Worm (Caenorhabditis elegans) whole organism, L1 larva: Measurements from ENCODE around the gene fbxb-91.

Experiments used
- C16A3.4 ChIP-seq: fragments of 150-350 bp; optimal IDR thresholded peaks from 2 replicates; lab custom pipeline; 2014; ENCODE audit warnings: missing biosample characterization, missing genetic modification characterization
- Y116A8C.19 ChIP-seq: sonication (generic microtip); optimal IDR thresholded peaks from 2 replicates; lab custom pipeline; 2016; ENCODE audit warnings: missing compliant biosample characterization, missing genetic modification characterization, borderline replicate concordance
- ceh-90 ChIP-seq: sonication (generic microtip); optimal IDR thresholded peaks from 2 replicates; lab custom pipeline; 2016; ENCODE audit warnings: missing genetic modification characterization, missing compliant biosample characterization
- dsc-1 ChIP-seq: sonication (generic microtip); optimal IDR thresholded peaks from 2 replicates; lab custom pipeline; 2016; ENCODE audit warnings: mild to moderate bottlenecking, missing genetic modification characterization, missing compliant biosample characterization
- efl-1 ChIP-seq, 4 experiments: fragments of 150-350 bp; optimal IDR thresholded peaks in 3 of 4; peaks in 1 of 4; 1 replicate in 1 of 4; 2 replicates in 3 of 4; lab custom pipeline; 2014; ENCODE audit warnings: missing biosample characterization in 2 of 4, missing genetic modification characterization in 2 of 4, missing genetic modification reagents in 2 of 4
- efl-3 ChIP-seq: fragments of 200-800 bp; sonication (Bioruptor generic); optimal IDR thresholded peaks from 2 replicates; lab custom pipeline; 2018; ENCODE audit warnings: mild to moderate bottlenecking, missing genetic modification characterization, missing compliant biosample characterization
- egl-27 ChIP-seq, 2 experiments: fragments of 150-350 bp in 1 of 2; sonication (generic microtip); optimal IDR thresholded peaks; 3 replicates each; lab custom pipeline; 2017 to 2018; ENCODE audit warnings: missing biosample characterization in 2 of 2, missing genetic modification characterization in 2 of 2, missing genetic modification reagents in 2 of 2
- fkh-8 ChIP-seq: sonication (generic microtip); optimal IDR thresholded peaks from 2 replicates; lab custom pipeline; 2016; ENCODE audit warnings: mild to moderate bottlenecking, missing genetic modification characterization, missing compliant biosample characterization
- grh-1 ChIP-seq: fragments of 200-800 bp; sonication (Bioruptor generic); IDR thresholded peaks from 2 replicates; pipeline ENCODE4 v1.3.6; 2022; ENCODE audit warnings: missing genetic modification reagents, missing genetic modification characterization, missing compliant biosample characterization
- hlh-17 ChIP-seq: fragments of 200-800 bp; sonication (Bioruptor generic); optimal IDR thresholded peaks from 2 replicates; lab custom pipeline; 2018; ENCODE audit warnings: missing genetic modification characterization, mild to moderate bottlenecking, missing compliant biosample characterization, moderate library complexity, borderline replicate concordance
- isw-1 ChIP-seq: fragments of 200-800 bp; sonication (Bioruptor generic); IDR thresholded peaks from 2 replicates; pipeline ENCODE4 v1.3.6; 2022; ENCODE audit warnings: missing genetic modification characterization, missing compliant biosample characterization
- lin-13 ChIP-seq: fragments of 150-350 bp; optimal IDR thresholded peaks from 2 replicates; lab custom pipeline; 2014; ENCODE audit warnings: missing biosample characterization, missing genetic modification reagents, missing genetic modification characterization
- lin-15B ChIP-seq: fragments of 150-350 bp; sonication (generic microtip); optimal IDR thresholded peaks from 3 replicates; lab custom pipeline; 2014; ENCODE audit warnings: missing biosample characterization, missing genetic modification characterization
- lin-35 ChIP-seq, 2 experiments: fragments of 150-350 bp; optimal IDR thresholded peaks; 2 replicates each; lab custom pipeline; 2014; ENCODE audit warnings: missing biosample characterization in 2 of 2, missing genetic modification characterization in 2 of 2, missing genetic modification reagents in 2 of 2
- mab-9 ChIP-seq: fragments of 200-800 bp; sonication (Bioruptor generic); IDR thresholded peaks from 2 replicates; pipeline ENCODE4 v1.3.6; 2022; ENCODE audit warnings: missing genetic modification reagents, missing genetic modification characterization, missing compliant biosample characterization
- mdl-1 ChIP-seq, 2 experiments: fragments of 150-350 bp; optimal IDR thresholded peaks; 2 replicates each; lab custom pipeline; 2014 to 2017; ENCODE audit warnings: missing biosample characterization in 2 of 2, missing genetic modification characterization in 2 of 2, inconsistent platforms in 1 of 2
- nhr-19 ChIP-seq: fragments of 200-800 bp; sonication (Bioruptor generic); conservative IDR thresholded peaks from 2 replicates; pipeline ENCODE4 v1.3.6; 2022; ENCODE audit warnings: missing genetic modification characterization, missing compliant biosample characterization
- nhr-47 ChIP-seq: sonication (generic microtip); optimal IDR thresholded peaks from 2 replicates; lab custom pipeline; 2016; ENCODE audit warnings: mild to moderate bottlenecking, missing genetic modification characterization, moderate library complexity, missing compliant biosample characterization
- nhr-77 ChIP-seq: fragments of 150-350 bp; optimal IDR thresholded peaks from 2 replicates; lab custom pipeline; 2014; ENCODE audit warnings: missing biosample characterization, missing genetic modification characterization
- nhr-84 ChIP-seq: sonication (generic microtip); optimal IDR thresholded peaks from 2 replicates; lab custom pipeline; 2017; ENCODE audit warnings: missing biosample characterization, missing genetic modification characterization
- nhr-85 ChIP-seq: sonication (generic microtip); peaks from one replicate; lab custom pipeline; 2016; ENCODE audit warnings: missing genetic modification characterization, inconsistent platforms, missing compliant biosample characterization
- nhr-90 ChIP-seq: sonication (generic microtip); optimal IDR thresholded peaks from 2 replicates; lab custom pipeline; 2016; ENCODE audit warnings: mild to moderate bottlenecking, missing genetic modification characterization, missing compliant biosample characterization; ENCODE audit not compliant: poor library complexity
- pag-3 ChIP-seq: sonication (generic microtip); optimal IDR thresholded peaks from 2 replicates; lab custom pipeline; 2017; ENCODE audit warnings: missing genetic modification characterization, mild to moderate bottlenecking, missing compliant biosample characterization, antibody characterized with exemption, borderline replicate concordance; ENCODE audit not compliant: insufficient read depth
- pqm-1 ChIP-seq: sonication (generic microtip); optimal IDR thresholded peaks from 3 replicates; lab custom pipeline; 2017; ENCODE audit warnings: missing biosample characterization, missing genetic modification characterization
- rnt-1 ChIP-seq: sonication (generic microtip); optimal IDR thresholded peaks from 2 replicates; lab custom pipeline; 2016; ENCODE audit warnings: mild to moderate bottlenecking, missing genetic modification characterization, moderate library complexity, missing compliant biosample characterization
- snpc-4 ChIP-seq: fragments of 150-350 bp; optimal IDR thresholded peaks from 2 replicates; lab custom pipeline; 2014; ENCODE audit warnings: missing biosample characterization, missing genetic modification characterization
- sptf-1 ChIP-seq: fragments of 150-350 bp; optimal IDR thresholded peaks from 2 replicates; lab custom pipeline; 2014; ENCODE audit warnings: missing biosample characterization, missing genetic modification characterization
- sup-37 ChIP-seq: fragments of 200-800 bp; sonication (Bioruptor generic); optimal IDR thresholded peaks from 2 replicates; lab custom pipeline; 2018; ENCODE audit warnings: mild to moderate bottlenecking, missing genetic modification characterization, missing compliant biosample characterization
- tlp-1 ChIP-seq: fragments of 150-350 bp; optimal IDR thresholded peaks from 2 replicates; lab custom pipeline; 2014; ENCODE audit warnings: missing biosample characterization, missing genetic modification characterization
- unc-62 ChIP-seq: fragments of 150-350 bp; optimal IDR thresholded peaks from 2 replicates; lab custom pipeline; 2014; ENCODE audit warnings: missing biosample characterization, missing genetic modification reagents, missing genetic modification characterization
- unc-86 ChIP-seq: sonication (generic microtip); optimal IDR thresholded peaks from 2 replicates; lab custom pipeline; 2016; ENCODE audit warnings: missing genetic modification characterization, missing compliant biosample characterization
- zag-1 ChIP-seq: fragments of 150-350 bp; optimal IDR thresholded peaks from 2 replicates; lab custom pipeline; 2014; ENCODE audit warnings: missing biosample characterization, missing genetic modification characterization
- ztf-4 ChIP-seq: fragments of 150-350 bp; optimal IDR thresholded peaks from 2 replicates; lab custom pipeline; 2014; ENCODE audit warnings: missing biosample characterization, missing genetic modification characterization

Gene fbxb-91

DNA sequence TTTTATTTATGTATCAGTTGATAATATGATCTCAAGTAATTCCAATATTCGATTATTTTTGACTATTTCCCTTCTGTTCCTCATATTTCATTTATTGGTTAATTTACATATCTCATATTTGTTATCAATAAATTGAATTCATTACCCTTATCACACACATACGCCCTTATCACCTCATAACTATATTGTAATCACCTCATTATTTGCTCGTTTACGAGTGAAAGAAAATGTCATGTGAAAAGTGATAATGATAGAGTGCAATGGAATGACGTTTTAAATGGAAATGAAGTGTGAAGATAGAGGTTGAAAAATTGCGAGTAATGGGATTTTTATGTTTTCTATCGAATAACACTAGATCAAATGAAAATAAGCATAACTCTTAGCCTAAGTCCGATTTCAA, 36.0 kb upstream of the fbxb-91 start (continued):
- peak; percentile 99 for TF ChIP-seq pqm-1 (tag; lab: Kevin White, UChicago)
- no peak for TF ChIP-seq pag-3 (tag; lab: Kevin White, UChicago)
- no peak for TF ChIP-seq rnt-1 (tag; lab: Kevin White, UChicago)
- TF ChIP-seq nhr-85 (tag; lab: Kevin White, UChicago), result no peak
- TF ChIP-seq, all 84 proteins: peak for 14

DNA sequence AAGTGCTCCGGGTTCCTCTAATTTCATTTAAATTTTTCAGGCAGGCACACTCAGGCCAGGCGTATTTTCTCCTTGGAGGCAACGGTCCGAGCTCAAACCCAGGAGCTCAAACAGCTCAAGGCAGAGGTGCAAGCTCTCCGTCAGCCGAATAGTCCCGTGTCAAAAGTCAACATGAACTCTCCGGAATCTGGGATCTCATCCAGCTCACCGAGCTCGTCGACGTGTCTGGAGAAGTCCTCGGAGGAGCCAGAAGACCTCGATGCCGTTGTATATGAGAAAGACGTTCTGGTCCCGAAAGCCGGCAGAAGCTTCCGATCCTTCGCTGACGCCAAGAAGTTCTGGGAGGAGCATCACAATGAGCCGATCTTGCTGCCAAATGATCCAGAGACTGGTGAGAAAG, 35.2 kb upstream of the fbxb-91 start:
- no peak for TF ChIP-seq nhr-47 (tag; lab: Kevin White, UChicago)
- TF ChIP-seq sup-37, result no peak
- TF ChIP-seq C16A3.4, result no peak
- TF ChIP-seq efl-1 (optimal IDR thresholded peaks at IDR 0.05; lab: Kevin White, UChicago), result no peak
- TF ChIP-seq efl-1 (GFP tag; optimal IDR thresholded peaks at IDR 0.05 in 1 of 2; lab: Kevin White, UChicago), result no peak
- TF ChIP-seq lin-13, result no peak
- no peak for TF ChIP-seq tlp-1 (tag; lab: Kevin White, UChicago)
- TF ChIP-seq lin-15B (tag; lab: Kevin White, UChicago), result no peak
- TF ChIP-seq egl-27 (tag; optimal IDR thresholded peaks at IDR 0.05; lab: Kevin White, UChicago), result no peak

- TF ChIP-seq fkh-8 (tag; lab: Kevin White, UChicago) (no peak), ztf-4 (tag; lab: Kevin White, UChicago) (no peak), unc-86 (tag; lab: Kevin White, UChicago) (no peak)
Measured at ce11 chrII:3785257-3785656, 34.7 kb upstream of the fbxb-91 start, which contains the start of gene T24E12.1. Gene T24E12.1, plus strand, starts transcription at chrII:3785557.

ce11 chrII:3782309-3783000, 31.9 kb upstream of the fbxb-91 start, which contains the start of gene T24E12.2:
Gene T24E12.2, plus strand, starts transcription at chrII:3782950.
- no peak for TF ChIP-seq unc-86 (tag; lab: Kevin White, UChicago)
- TF ChIP-seq grh-1, result no peak
- TF ChIP-seq nhr-77 (tag; lab: Kevin White, UChicago), result no peak
- no peak for TF ChIP-seq efl-1 (optimal IDR thresholded peaks at IDR 0.05; lab: Kevin White, UChicago)
- TF ChIP-seq efl-1 (GFP tag; optimal IDR thresholded peaks at IDR 0.05 in 1 of 2; lab: Kevin White, UChicago), result no peak
- TF ChIP-seq mdl-1 (tag; optimal IDR thresholded peaks at IDR 0.05; lab: Kevin White, UChicago), result no peak
- TF ChIP-seq zag-1 (tag; lab: Kevin White, UChicago), result no peak
- no peak for TF ChIP-seq mab-9 (GFP tag; lab: Robert Waterston, UW)
- no peak for TF ChIP-seq lin-35 (GFP tag; optimal IDR thresholded peaks at IDR 0.05; lab: Kevin White, UChicago)
- TF ChIP-seq hlh-17 (GFP tag; lab: Kevin White, UChicago), result no peak
- TF ChIP-seq nhr-84 (tag; lab: Kevin White, UChicago), result no peak
- no peak for TF ChIP-seq lin-15B (tag; lab: Kevin White, UChicago)
- TF ChIP-seq nhr-90 (tag; lab: Kevin White, UChicago), result no peak
- TF ChIP-seq dsc-1 (tag; lab: Kevin White, UChicago), result no peak
- no peak for TF ChIP-seq efl-3 (GFP tag; lab: Kevin White, UChicago)
- no peak for TF ChIP-seq Y116A8C.19 (tag; lab: Kevin White, UChicago)
- TF ChIP-seq snpc-4 (tag; lab: Kevin White, UChicago), result no peak
- no peak for TF ChIP-seq unc-62 (GFP tag; lab: Kevin White, UChicago)
- no peak for TF ChIP-seq sptf-1 (tag; lab: Kevin White, UChicago)

- TF ChIP-seq isw-1 (GFP tag; lab: Robert Waterston, UW), result no peak
- no peak for TF ChIP-seq nhr-19
- TF ChIP-seq efl-1 (optimal IDR thresholded peaks at IDR 0.05; lab: Kevin White, UChicago), result no peak
- TF ChIP-seq efl-1 (GFP tag; optimal IDR thresholded peaks at IDR 0.05 in 1 of 2; lab: Kevin White, UChicago), result peak in 1 of 2 experiments; percentile 67
- no peak for TF ChIP-seq grh-1
- TF ChIP-seq ceh-90 (tag; lab: Kevin White, UChicago), result no peak
- TF ChIP-seq, all 84 proteins: peak for 1
Measured at ce11 chrII:3781238-3781637, 30.7 kb upstream of the fbxb-91 start.
